Worm (Caenorhabditis elegans): ENCODE results near the gene C05B5.1.

Gene C05B5.1

ce11 chrIII:10030549-10030948 lies 42.3 kb upstream of the C05B5.1 start, which contains the start of gene M04D8.4:
TSS of gene M04D8.4 (minus strand) at chrIII:10030649.
- TF ChIP-seq pbrm-1 (GFP tag; IDR thresholded peaks at IDR 0.05), result no peak
- TF ChIP-seq F57C9.4 (tag; optimal IDR thresholded peaks at IDR 0.05), result no peak
- TF ChIP-seq C06A6.2 (GFP tag; conservative IDR thresholded peaks at IDR 0.05), result no peak
- no peak for TF ChIP-seq repo-1 (tag; optimal IDR thresholded peaks at IDR 0.05)
- no peak for TF ChIP-seq madf-8 (GFP tag; conservative IDR thresholded peaks at IDR 0.05)
- no peak for TF ChIP-seq aptf-3 (GFP tag; IDR thresholded peaks at IDR 0.05)
- TF ChIP-seq nfyb-1 (GFP tag; IDR thresholded peaks at IDR 0.05), result no peak

ce11 chrIII:10027947-10028346 lies 39.7 kb upstream of the C05B5.1 start, which contains the start of gene ins-23:
TSS of gene ins-23 (plus strand) at chrIII:10028247.
- TF ChIP-seq C06A6.2 (GFP tag; conservative IDR thresholded peaks at IDR 0.05) (no peak), bed-1 (GFP tag; IDR thresholded peaks at IDR 0.05) (no peak), B0035.1 (tag; optimal IDR thresholded peaks at IDR 0.05) (no peak), dox-1 (GFP tag; IDR thresholded peaks at IDR 0.05) (no peak), snpc-1.1 (tag; optimal IDR thresholded peaks at IDR 0.05; ENCODE audit: insufficient read depth) (no peak), tbx-9 (tag; optimal IDR thresholded peaks at IDR 0.05; ENCODE audit: borderline replicate concordance) (no peak), nhr-80 (tag; optimal IDR thresholded peaks at IDR 0.05) (no peak)

ce11 chrIII:10025989-10026388 lies 37.7 kb upstream of the C05B5.1 start, which contains the start of gene ins-22:
TSS of gene ins-22 (plus strand) at chrIII:10026289.
- TF ChIP-seq nhr-27 (tag; optimal IDR thresholded peaks at IDR 0.05) (no peak), hrde-1 (tag; optimal IDR thresholded peaks at IDR 0.05; ENCODE audit: borderline replicate concordance) (no peak), tbx-9 (tag; optimal IDR thresholded peaks at IDR 0.05; ENCODE audit: borderline replicate concordance) (no peak), C17E4.6 (GFP tag; IDR thresholded peaks at IDR 0.05) (no peak), madf-3 (GFP tag; IDR thresholded peaks at IDR 0.05) (no peak), ceh-58 (GFP tag; IDR thresholded peaks at IDR 0.05) (no peak), rec-8 (tag; optimal IDR thresholded peaks at IDR 0.05) (no peak), F22D6.2 (tag; optimal IDR thresholded peaks at IDR 0.05) (no peak), die-1 (tag; optimal IDR thresholded peaks at IDR 0.05) (no peak), let-526 (GFP tag; IDR thresholded peaks at IDR 0.05) (no peak), ztf-25 (GFP tag; IDR thresholded peaks at IDR 0.05) (no peak), pbrm-1 (GFP tag; IDR thresholded peaks at IDR 0.05) (no peak), ztf-28 (GFP tag; IDR thresholded peaks at IDR 0.05) (no peak), mxl-1 (tag; optimal IDR thresholded peaks at IDR 0.05) (no peak), egl-44 (GFP tag; IDR thresholded peaks at IDR 0.05) (no peak), madf-6 (GFP tag; IDR thresholded peaks at IDR 0.05) (no peak), him-1 (tag; optimal IDR thresholded peaks at IDR 0.05) (no peak), tlf-1 (GFP tag; optimal IDR thresholded peaks at IDR 0.05) (no peak)

DNA sequence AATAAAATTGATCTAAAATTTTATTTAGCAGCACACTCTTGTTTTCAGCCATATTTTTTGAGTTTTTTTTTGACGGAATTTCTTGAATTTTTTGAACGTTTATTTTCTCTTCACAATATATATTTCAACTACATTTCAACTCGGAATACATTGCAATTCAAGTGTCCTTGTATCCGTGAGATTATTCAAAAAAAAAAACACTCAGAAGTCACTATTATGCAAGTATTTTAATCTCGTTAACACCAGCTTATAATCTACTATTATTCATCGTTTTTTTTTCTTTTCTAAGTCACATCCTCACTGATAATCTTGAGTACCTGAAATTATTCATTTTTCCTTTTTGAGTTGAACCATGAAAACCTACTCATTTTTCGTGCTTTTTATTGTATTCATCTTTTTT lies 35.2 kb upstream of the C05B5.1 start, which contains the start of gene ins-21:
Gene ins-21 (plus strand): TSS at position 301 of the 400 bp plus-strand sequence.
- TF ChIP-seq hlh-12 (tag; optimal IDR thresholded peaks at IDR 0.05) (no peak), madf-10 (tag; optimal IDR thresholded peaks at IDR 0.05) (no peak), madf-3 (GFP tag; IDR thresholded peaks at IDR 0.05) (no peak), mxl-1 (tag; optimal IDR thresholded peaks at IDR 0.05) (no peak), Y95B8A.8 (GFP tag; IDR thresholded peaks at IDR 0.05) (no peak), nfya-2 (GFP tag; IDR thresholded peaks at IDR 0.05) (no peak), unc-130 (GFP tag; optimal IDR thresholded peaks at IDR 0.05) (no peak), ztf-22 (GFP tag; optimal IDR thresholded peaks at IDR 0.05) (no peak), ceh-100 (GFP tag; IDR thresholded peaks at IDR 0.05) (no peak), F23B12.7 (tag; optimal IDR thresholded peaks at IDR 0.05; ENCODE audit: insufficient read depth) (no peak), Y56A3A.18 (GFP tag; IDR thresholded peaks at IDR 0.05) (no peak), C06A6.2 (GFP tag; conservative IDR thresholded peaks at IDR 0.05) (no peak), F37B4.10 (GFP tag; IDR thresholded peaks at IDR 0.05) (no peak), efl-1 (GFP tag; optimal IDR thresholded peaks at IDR 0.05) (no peak), F33H1.4 (GFP tag; IDR thresholded peaks at IDR 0.05) (no peak), snpc-3.4 (tag; optimal IDR thresholded peaks at IDR 0.05) (no peak), madf-6 (GFP tag; IDR thresholded peaks at IDR 0.05) (no peak), athp-1 (tag; optimal IDR thresholded peaks at IDR 0.05) (no peak), snpc-1.3 (tag; optimal IDR thresholded peaks at IDR 0.05; ENCODE audit: insufficient read depth) (no peak)

All from whole organism, young adult.